Fruit fly (Drosophila melanogaster): ENCODE data around the gene Osi19.

The Osi19 gene

DNA sequence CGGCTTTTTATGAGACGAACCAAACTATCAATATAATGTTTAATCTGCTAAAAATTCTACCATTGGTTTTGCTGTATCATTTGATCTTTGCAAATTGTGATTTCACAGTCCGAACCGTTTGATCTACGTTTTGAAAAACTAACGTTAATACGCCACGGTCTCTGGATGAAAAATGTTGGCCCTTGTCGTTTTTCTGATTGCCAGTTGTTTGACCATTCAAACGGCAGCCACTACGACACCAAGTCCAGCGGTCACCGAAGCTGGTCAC is 39.1 kb downstream of the Osi19 start, which contains the start of gene CG42564:
Gene CG42564 (plus strand): TSS at position 169 of the 268 bp plus-strand sequence.
- no peak for TF ChIP-seq CG32264 (GFP tag; optimal IDR thresholded peaks at IDR 0.05)
- TF ChIP-seq Hr83 (GFP tag; optimal IDR thresholded peaks at IDR 0.05; ENCODE audit: poor library complexity, severe bottlenecking): no peak
- no peak for TF ChIP-seq CrebA (GFP tag; optimal IDR thresholded peaks at IDR 0.05; ENCODE audit: borderline replicate concordance)
- no peak for TF ChIP-seq Jra (GFP tag; optimal IDR thresholded peaks at IDR 0.05)
- TF ChIP-seq Myc (optimal IDR thresholded peaks at IDR 0.05): no peak
- no peak for TF ChIP-seq Mio (GFP tag; optimal IDR thresholded peaks at IDR 0.05)
- TF ChIP-seq jim (GFP tag; optimal IDR thresholded peaks at IDR 0.05): no peak
- no peak for TF ChIP-seq brk (GFP tag; optimal IDR thresholded peaks at IDR 0.05)
- no peak for TF ChIP-seq dl (GFP tag; optimal IDR thresholded peaks at IDR 0.05; ENCODE audit: insufficient read depth in 1 of 2, partially characterized antibody in 2 of 2)
- TF ChIP-seq Dfd (GFP tag; optimal IDR thresholded peaks at IDR 0.05): no peak
- no peak for TF ChIP-seq ey (GFP tag; optimal IDR thresholded peaks at IDR 0.05)
- TF ChIP-seq CG9705 (GFP tag; optimal IDR thresholded peaks at IDR 0.05): no peak

DNA sequence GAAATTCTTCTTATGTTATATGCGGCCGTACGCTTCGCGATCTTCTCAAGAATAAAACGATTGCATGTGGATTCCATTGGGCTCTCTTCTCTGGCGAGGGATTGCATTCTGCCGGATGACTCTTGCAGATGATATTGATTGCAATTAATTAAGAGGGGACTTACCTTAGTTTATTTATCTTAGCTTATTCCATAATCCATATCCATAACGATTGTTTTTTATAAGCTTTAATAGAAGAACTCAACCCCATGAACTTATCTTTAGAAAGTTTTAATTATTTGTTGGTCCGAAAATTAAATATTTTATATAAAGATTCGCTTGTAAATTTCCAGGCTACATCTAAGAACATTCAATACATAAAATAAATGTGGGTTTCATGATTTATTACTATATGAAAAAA is 40.8 kb downstream of the Osi19 start, which contains the start of gene CRAT:
Gene CRAT (minus strand): TSS at position 101 of the 400 bp plus-strand sequence.
- TF ChIP-seq Dfd (GFP tag; optimal IDR thresholded peaks at IDR 0.05) (no peak), Vsx2 (GFP tag; optimal IDR thresholded peaks at IDR 0.05; ENCODE audit: partially characterized antibody) (no peak), jim (GFP tag; optimal IDR thresholded peaks at IDR 0.05) (no peak), Hr83 (GFP tag; optimal IDR thresholded peaks at IDR 0.05; ENCODE audit: poor library complexity, severe bottlenecking) (no peak), pan (optimal IDR thresholded peaks at IDR 0.05) (no peak), tai (GFP tag; optimal IDR thresholded peaks at IDR 0.05) (no peak), Jra (GFP tag; optimal IDR thresholded peaks at IDR 0.05) (no peak), usp (GFP tag; optimal IDR thresholded peaks at IDR 0.05) (no peak), CG32264 (GFP tag; optimal IDR thresholded peaks at IDR 0.05) (no peak), brk (GFP tag; optimal IDR thresholded peaks at IDR 0.05) (no peak), foxo (GFP tag; optimal IDR thresholded peaks at IDR 0.05) (no peak), HLH106 (tag; optimal IDR thresholded peaks at IDR 0.05) (no peak), CrebA (GFP tag; optimal IDR thresholded peaks at IDR 0.05; ENCODE audit: borderline replicate concordance) (no peak), Rel (GFP tag; optimal IDR thresholded peaks at IDR 0.05) (no peak), Rel (tag; optimal IDR thresholded peaks at IDR 0.05) (no peak), dmrt93B (GFP tag; optimal IDR thresholded peaks at IDR 0.05) (no peak), Dif (GFP tag; optimal IDR thresholded peaks at IDR 0.05; ENCODE audit: partially characterized antibody) (no peak), Mio (GFP tag; optimal IDR thresholded peaks at IDR 0.05) (no peak)

DNA sequence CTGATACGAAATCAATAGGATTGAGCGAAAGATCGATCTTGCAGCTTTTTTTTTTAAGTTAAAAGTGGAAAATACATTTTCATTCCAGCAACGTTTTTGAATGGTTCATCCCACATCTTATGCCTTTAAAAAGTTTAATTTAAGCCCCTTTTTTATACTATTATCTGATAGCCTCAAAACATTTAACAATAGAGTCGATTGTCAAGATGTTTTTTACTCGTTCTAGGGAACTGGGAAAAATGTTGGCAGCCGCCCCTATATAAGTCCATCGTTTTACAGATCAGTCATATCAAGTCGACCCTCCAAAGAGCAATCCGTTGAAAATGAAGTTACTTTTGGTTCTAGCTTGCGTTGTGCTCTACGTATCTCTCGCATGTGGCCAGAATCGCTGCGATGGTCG is 42.3 kb downstream of the Osi19 start, which contains the start of gene CG42537:
Gene CG42537 (plus strand): TSS at position 301 of the 400 bp plus-strand sequence.
- TF ChIP-seq Dif (GFP tag; optimal IDR thresholded peaks at IDR 0.05; ENCODE audit: partially characterized antibody): no peak
- no peak for TF ChIP-seq CrebA (GFP tag; optimal IDR thresholded peaks at IDR 0.05; ENCODE audit: borderline replicate concordance)
- TF ChIP-seq dmrt93B (GFP tag; optimal IDR thresholded peaks at IDR 0.05): no peak
- no peak for TF ChIP-seq rgr (GFP tag; optimal IDR thresholded peaks at IDR 0.05)
- no peak for TF ChIP-seq psq (GFP tag; optimal IDR thresholded peaks at IDR 0.05)
- TF ChIP-seq Hr83 (GFP tag; optimal IDR thresholded peaks at IDR 0.05; ENCODE audit: poor library complexity, severe bottlenecking): no peak
- no peak for TF ChIP-seq pan (optimal IDR thresholded peaks at IDR 0.05)
- TF ChIP-seq br (GFP tag; optimal IDR thresholded peaks at IDR 0.05): no peak
- no peak for TF ChIP-seq CG9705 (GFP tag; optimal IDR thresholded peaks at IDR 0.05)
- TF ChIP-seq usp (GFP tag; optimal IDR thresholded peaks at IDR 0.05): no peak
- no peak for TF ChIP-seq Hnf4 (GFP tag; optimal IDR thresholded peaks at IDR 0.05)
- no peak for TF ChIP-seq HLH106 (tag; optimal IDR thresholded peaks at IDR 0.05)

DNA sequence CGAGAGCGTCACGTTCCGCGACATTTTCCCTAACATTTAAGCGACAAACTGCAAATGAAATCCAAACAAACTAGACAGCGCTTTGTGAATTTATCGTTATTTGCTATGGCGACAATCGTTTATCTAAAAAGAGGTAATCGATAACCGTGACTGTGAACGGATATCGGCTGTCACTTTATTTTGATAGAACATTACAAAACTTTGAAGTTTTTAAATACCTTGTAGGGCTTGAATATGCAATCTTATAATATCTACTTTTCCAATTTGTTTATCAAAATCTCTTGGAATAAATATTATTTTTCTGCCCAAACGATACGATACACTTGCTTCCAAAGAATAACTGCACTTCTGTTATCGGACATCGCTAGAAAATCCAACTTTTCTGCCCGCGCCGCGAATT is 45.0 kb downstream of the Osi19 start, which contains the start of the genes CG1024 and TfIIFalpha:
Gene CG1024 (minus strand): TSS at position 200 of the 400 bp plus-strand sequence.
Gene TfIIFalpha (plus strand): TSS at position 339 of the 400 bp plus-strand sequence.
- TF ChIP-seq jim (GFP tag; optimal IDR thresholded peaks at IDR 0.05) (no peak), ey (GFP tag; optimal IDR thresholded peaks at IDR 0.05) (peak; percentile 12), br (GFP tag; optimal IDR thresholded peaks at IDR 0.05) (no peak), Vsx2 (GFP tag; optimal IDR thresholded peaks at IDR 0.05; ENCODE audit: partially characterized antibody) (no peak), tai (GFP tag; optimal IDR thresholded peaks at IDR 0.05) (no peak), pan (optimal IDR thresholded peaks at IDR 0.05) (no peak), HLH106 (tag; optimal IDR thresholded peaks at IDR 0.05) (peak; percentile 22), GATAd (GFP tag; optimal IDR thresholded peaks at IDR 0.05) (no peak), Sp1 (GFP tag; optimal IDR thresholded peaks at IDR 0.05) (no peak), dsf (GFP tag; optimal IDR thresholded peaks at IDR 0.05; ENCODE audit: borderline replicate concordance) (peak; percentile 27), h (GFP tag; optimal IDR thresholded peaks at IDR 0.05) (peak; percentile 24), Abd-B (GFP tag; optimal IDR thresholded peaks at IDR 0.05) (no peak), rgr (GFP tag; optimal IDR thresholded peaks at IDR 0.05) (peak; percentile 6), foxo (GFP tag; optimal IDR thresholded peaks at IDR 0.05) (no peak), dmrt93B (GFP tag; optimal IDR thresholded peaks at IDR 0.05) (no peak)

Data from whole organism, wandering third instar larva.